Worm (Caenorhabditis elegans): ENCODE data around the gene eef-1A.1.

ce11 chrIII:6979584-6979983 is 8.1 kb upstream of the eef-1A.1 start, which contains the start of gene ceh-20:
- no peak for TF ChIP-seq lin-13 (tag; optimal IDR thresholded peaks at IDR 0.05)
- no peak for TF ChIP-seq nhr-76 (tag; optimal IDR thresholded peaks at IDR 0.05)
- no peak for TF ChIP-seq elt-1 (tag; optimal IDR thresholded peaks at IDR 0.05; ENCODE audit: borderline replicate concordance, insufficient read depth)
- TF ChIP-seq pha-4 (tag; optimal IDR thresholded peaks at IDR 0.05), result no peak
- TF ChIP-seq unc-120 (tag; optimal IDR thresholded peaks at IDR 0.05; ENCODE audit: poor library complexity, severe bottlenecking), result no peak
- no peak for TF ChIP-seq unc-39 (tag; optimal IDR thresholded peaks at IDR 0.05)
- no peak for TF ChIP-seq mep-1 (tag; optimal IDR thresholded peaks at IDR 0.05)
- TF ChIP-seq mab-5 (tag; optimal IDR thresholded peaks at IDR 0.05), result no peak
- TF ChIP-seq zip-8 (tag; optimal IDR thresholded peaks at IDR 0.05), result no peak
